Worm (Caenorhabditis elegans): ENCODE measurements around the gene C29E4.13.
"Not testable (repeated sequence)": the region's sequence is repeated elsewhere in the genome, so short reads cannot be mapped to it uniquely, and the experiment has no call there.

DNA sequence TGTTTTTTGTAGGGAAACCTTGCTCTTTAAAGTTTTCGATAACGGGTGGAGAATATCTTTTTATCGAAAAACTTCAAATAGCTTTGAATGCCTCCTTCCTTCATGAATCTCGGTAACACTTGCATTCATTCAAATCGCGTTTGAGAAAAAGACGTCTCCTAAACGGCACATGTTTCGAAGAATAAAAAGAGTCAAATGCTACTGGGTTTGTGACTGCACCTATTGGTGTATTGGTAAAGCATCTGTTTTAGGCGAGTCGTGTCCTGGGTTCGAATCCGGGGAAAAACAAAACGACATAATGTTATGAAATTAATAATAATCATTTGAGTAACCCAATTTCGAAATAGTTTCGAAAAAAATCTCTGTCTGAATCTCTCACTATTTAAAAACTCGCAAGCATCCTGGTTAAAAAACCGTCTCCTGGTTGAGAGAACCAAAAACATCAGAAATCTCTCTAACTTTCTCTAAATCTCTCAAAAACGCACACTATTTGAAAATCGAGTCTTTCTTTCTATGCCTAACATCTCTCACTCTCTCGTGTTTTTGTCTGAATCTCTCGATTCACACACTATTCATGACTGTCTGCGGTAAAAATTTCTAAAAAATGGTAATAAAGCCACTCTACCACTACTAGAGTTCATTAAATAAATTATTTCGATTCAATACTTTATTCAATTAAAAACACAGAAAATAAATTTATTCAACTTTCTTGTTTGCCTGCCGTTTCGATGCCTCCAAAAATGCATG, 37.6 kb upstream of the C29E4.13 start:
- not testable (repeated sequence) for TF ChIP-seq ztf-23 (GFP tag; IDR thresholded peaks at IDR 0.05); klf-2 (GFP tag; conservative IDR thresholded peaks at IDR 0.05); ztf-29 (GFP tag; IDR thresholded peaks at IDR 0.05); tab-1 (GFP tag; IDR thresholded peaks at IDR 0.05); cog-1 (tag; optimal IDR thresholded peaks at IDR 0.05)
- 0 out of 2 replicates have a peak, but pooled peaks have one; percentile 53 for TF ChIP-seq flt-1 (GFP tag; IDR thresholded peaks at IDR 0.05)

Data from whole organism, midembryonic.